Worm (Caenorhabditis elegans): Measurements from ENCODE around the gene cku-80.
A peak's percentile ranks its signal among the peaks of the same experiment; 100 is the strongest.

DNA sequence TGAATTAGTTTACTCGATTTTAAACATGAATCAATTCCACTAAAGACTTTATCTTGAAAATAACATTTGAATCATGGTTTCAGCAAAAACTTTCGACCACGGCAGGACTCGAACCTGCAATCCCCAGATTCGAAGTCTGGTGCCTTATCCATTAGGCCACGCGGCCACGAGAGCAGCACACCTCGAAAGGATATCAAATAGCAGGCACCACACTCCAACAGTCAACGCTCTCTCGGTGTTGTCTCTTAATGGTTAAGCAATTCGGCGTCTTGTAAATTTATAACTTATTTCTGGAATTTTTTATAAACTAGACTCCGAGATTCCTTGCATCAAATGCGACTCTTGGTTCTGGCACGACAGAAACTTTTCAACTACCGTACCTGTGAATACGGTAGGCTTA lies 51.1 kb downstream of the cku-80 start:
- peak; percentile 94 for TF ChIP-seq ref-1 (GFP tag; conservative IDR thresholded peaks at IDR 0.05)
- TF ChIP-seq cog-1 (tag; optimal IDR thresholded peaks at IDR 0.05) = peak; percentile 81
- TF ChIP-seq ztf-29 (GFP tag; IDR thresholded peaks at IDR 0.05) = peak; percentile 83; the same call in 1 of the 2 replicates
- peak; percentile 97 for TF ChIP-seq tab-1 (GFP tag; IDR thresholded peaks at IDR 0.05)
- TF ChIP-seq med-1 (GFP tag; optimal IDR thresholded peaks at IDR 0.05; ENCODE audit: insufficient read depth) = peak; percentile 78
